Worm (Caenorhabditis elegans): ENCODE data around the gene flp-14.
A peak's percentile ranks its signal among the peaks of the same experiment; 100 is the strongest.

The flp-14 gene

DNA sequence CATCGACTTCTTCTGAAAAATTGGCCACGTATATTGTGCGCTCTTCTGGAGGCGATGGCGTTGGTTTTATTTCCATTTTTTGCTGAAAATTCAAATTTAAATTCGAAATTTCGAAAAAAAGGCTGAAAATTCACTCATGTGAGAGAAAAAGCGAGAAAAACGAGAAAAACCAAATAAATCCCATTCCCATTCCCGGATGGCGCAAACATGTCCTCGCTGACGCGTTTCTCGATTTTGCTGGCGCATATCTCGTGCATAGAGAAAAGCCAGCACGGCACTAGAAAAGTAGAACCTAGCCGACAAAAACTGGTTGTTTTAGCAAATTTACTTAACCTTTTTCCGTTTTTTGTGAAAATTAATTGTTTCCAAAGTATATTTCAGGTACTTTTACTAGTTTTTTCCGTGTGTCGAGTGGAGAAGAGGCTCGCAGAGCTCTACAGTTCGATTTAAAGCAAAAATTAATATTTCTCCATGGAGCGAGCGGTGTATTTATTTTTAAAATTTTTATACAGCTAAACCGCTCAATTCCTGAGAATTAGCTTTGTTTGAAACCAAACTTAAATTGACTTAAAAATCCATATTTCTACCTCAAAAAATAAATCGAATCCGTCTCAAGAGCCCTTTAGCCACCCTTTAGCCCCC lies 21.6 kb downstream of the flp-14 start, which contains the start of gene rbm-7 (continued):
- TF ChIP-seq ceh-62 (tag; optimal IDR thresholded peaks at IDR 0.05) (no peak), unc-130 (GFP tag; optimal IDR thresholded peaks at IDR 0.05) (no peak), attf-4 (tag; optimal IDR thresholded peaks at IDR 0.05) (no peak), ztf-11 (tag; optimal IDR thresholded peaks at IDR 0.05) (no peak), nhr-10 (tag; optimal IDR thresholded peaks at IDR 0.05) (no peak), Y48G9A.11 (GFP tag; IDR thresholded peaks at IDR 0.05) (no peak), saeg-2 (GFP tag; IDR thresholded peaks at IDR 0.05) (no peak), arid-1 (GFP tag; conservative IDR thresholded peaks at IDR 0.05) (no peak), egl-43 (GFP tag; IDR thresholded peaks at IDR 0.05) (0 out of 2 replicates have a peak, but pooled peaks have one; percentile 30), dpl-1 (GFP tag; optimal IDR thresholded peaks at IDR 0.05) (peak; percentile 75), ZK546.5 (tag; optimal IDR thresholded peaks at IDR 0.05) (no peak), hmg-1.1 (GFP tag; IDR thresholded peaks at IDR 0.05) (peak; percentile 67), ceh-32 (tag; optimal IDR thresholded peaks at IDR 0.05; ENCODE audit: poor library complexity) (no peak), dmd-9 (GFP tag; IDR thresholded peaks at IDR 0.05) (no peak), nhr-77 (tag; optimal IDR thresholded peaks at IDR 0.05) (peak; percentile 25), nhr-76 (tag; optimal IDR thresholded peaks at IDR 0.05) (no peak), ces-1 (GFP tag; optimal IDR thresholded peaks at IDR 0.05) (no peak), lin-13 (GFP tag; optimal IDR thresholded peaks at IDR 0.05) (peak; percentile 47), hlh-11 (tag; optimal IDR thresholded peaks at IDR 0.05) (peak; percentile 56), nhr-25 (tag; optimal IDR thresholded peaks at IDR 0.05; ENCODE audit: borderline replicate concordance, insufficient read depth) (no peak), vab-7 (GFP tag; IDR thresholded peaks at IDR 0.05) (no peak), egl-27 (tag; optimal IDR thresholded peaks at IDR 0.05) (no peak), rbr-2 (tag; optimal IDR thresholded peaks at IDR 0.05) (peak; percentile 62), nhr-28 (tag; optimal IDR thresholded peaks at IDR 0.05) (peak; percentile 20), mes-2 (tag; optimal IDR thresholded peaks at IDR 0.05; ENCODE audit: poor library complexity, severe bottlenecking) (peak; percentile 60), T26A8.4 (GFP tag; IDR thresholded peaks at IDR 0.05) (peak; percentile 79), R02D3.7 (tag; optimal IDR thresholded peaks at IDR 0.05) (no peak), hif-1 (tag; optimal IDR thresholded peaks at IDR 0.05) (peak in 1 of 2 experiments; percentile 32), set-16 (GFP tag; IDR thresholded peaks at IDR 0.05) (no peak), cey-2 (tag; optimal IDR thresholded peaks at IDR 0.05; ENCODE audit: borderline replicate concordance, insufficient read depth) (no peak), lin-29 (GFP tag; IDR thresholded peaks at IDR 0.05) (no peak), lin-1 (GFP tag; IDR thresholded peaks at IDR 0.05) (no peak), dmd-6 (GFP tag; IDR thresholded peaks at IDR 0.05) (peak; percentile 54), aha-1 (tag) (no peak), fos-1 (tag; optimal IDR thresholded peaks at IDR 0.05) (no peak), mxl-2 (GFP tag; conservative IDR thresholded peaks at IDR 0.05) (no peak)

DNA sequence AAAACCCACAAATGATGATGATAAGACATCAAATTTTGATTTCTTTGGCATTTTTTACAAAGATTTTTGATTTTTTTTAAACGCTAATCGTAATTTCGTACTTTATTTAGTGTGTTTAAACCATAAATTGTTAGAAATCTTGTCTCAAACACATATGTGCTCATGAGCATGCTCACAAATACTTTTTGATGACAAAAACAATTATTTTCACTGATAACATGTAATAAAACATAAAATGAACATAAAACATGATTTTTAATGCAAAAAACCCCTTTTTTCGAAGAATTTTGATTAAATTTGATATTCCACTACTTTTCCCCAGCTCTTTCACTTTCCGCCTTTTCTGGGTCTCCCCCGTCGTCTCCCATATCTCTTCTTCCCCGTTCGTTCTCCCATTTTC lies 22.5 kb downstream of the flp-14 start:
- TF ChIP-seq dve-1 (tag; optimal IDR thresholded peaks at IDR 0.05; ENCODE audit: insufficient read depth): no peak
- TF ChIP-seq daf-16 (GFP tag; optimal IDR thresholded peaks at IDR 0.05): no peak
- TF ChIP-seq daf-16 (tag; optimal IDR thresholded peaks at IDR 0.05): peak; percentile 23
- TF ChIP-seq set-16 (GFP tag; IDR thresholded peaks at IDR 0.05): no peak
- peak; percentile 66; the same call in 1 of the 2 replicates for TF ChIP-seq php-3 (GFP tag; IDR thresholded peaks at IDR 0.05)
